Worm (Caenorhabditis elegans) whole organism, L4 larva: ENCODE results near the gene F32H5.4.

Experiments
- R02D3.7 ChIP-seq: fragments of 150-350 bp; sonication (generic microtip); optimal IDR thresholded peaks from 3 replicates; lab custom pipeline; 2014; ENCODE audit warnings: missing biosample characterization, missing genetic modification characterization
- saeg-2 ChIP-seq: fragments of 200-800 bp; sonication (Bioruptor generic); IDR thresholded peaks from 2 replicates; pipeline ENCODE4 v1.3.6; 2022; ENCODE audit warnings: missing genetic modification reagents, missing genetic modification characterization, missing compliant biosample characterization

ce11 chrV:13389454-13389853, 29.1 kb downstream of the F32H5.4 start:
- TF ChIP-seq R02D3.7 (no peak), saeg-2 (GFP tag; lab: Robert Waterston, UW) (no peak)
